Worm (Caenorhabditis elegans): ENCODE results near the gene sru-29.

sru-29 gene

DNA sequence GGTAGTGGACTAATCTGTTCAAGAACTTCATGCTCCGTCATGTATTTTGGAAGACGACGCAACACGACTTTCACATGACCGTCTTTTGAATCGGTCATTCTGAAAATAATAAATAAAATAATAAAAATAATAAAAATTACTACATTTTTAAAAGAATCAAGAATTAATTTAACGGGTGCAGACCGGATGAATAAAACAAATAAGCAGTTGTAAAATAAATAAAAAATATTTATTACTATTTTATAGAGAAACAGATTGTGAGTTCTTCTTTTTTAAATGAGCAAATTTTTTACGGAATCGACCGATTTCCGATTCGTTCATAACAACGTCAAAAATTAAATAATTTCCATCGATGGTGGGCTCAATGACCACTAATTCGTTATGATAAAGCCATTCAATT lies 33.6 kb upstream of the sru-29 start, which contains the start of gene smg-4:
Gene smg-4, minus strand, starts transcription at position 101 of the 400 bp plus-strand sequence.
- TF ChIP-seq dpl-1 (GFP tag; optimal IDR thresholded peaks at IDR 0.05) (no peak), lin-29 (GFP tag; IDR thresholded peaks at IDR 0.05) (no peak), zfp-3 (GFP tag; conservative IDR thresholded peaks at IDR 0.05) (no peak), spr-3 (GFP tag; optimal IDR thresholded peaks at IDR 0.05) (no peak), ces-1 (GFP tag; optimal IDR thresholded peaks at IDR 0.05) (no peak)

DNA sequence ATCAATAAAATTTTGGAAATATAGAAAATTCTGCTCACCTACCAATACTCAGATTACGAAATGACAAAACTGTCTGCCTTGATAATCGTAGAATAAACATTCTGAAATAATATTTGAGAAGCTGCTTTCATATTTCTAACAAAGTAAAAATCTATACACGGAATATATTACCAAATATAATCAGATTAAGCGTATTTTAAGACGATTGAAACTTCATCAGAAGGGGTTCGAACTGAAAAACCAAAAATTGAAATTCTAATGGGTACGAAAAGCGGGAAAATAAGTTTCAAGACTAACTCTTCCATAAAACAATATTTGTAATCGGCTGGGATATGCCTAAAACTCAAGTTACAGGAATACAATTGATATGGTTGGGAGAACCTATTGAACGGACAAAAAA lies 31.8 kb upstream of the sru-29 start, which contains the start of gene F46B6.4:
Gene F46B6.4, minus strand, starts transcription at position 101 of the 400 bp plus-strand sequence.
- no peak for TF ChIP-seq unc-62 (GFP tag; optimal IDR thresholded peaks at IDR 0.05 in 1 of 2)
- no peak for TF ChIP-seq unc-62 (tag; optimal IDR thresholded peaks at IDR 0.05)
- TF ChIP-seq dpl-1 (GFP tag; optimal IDR thresholded peaks at IDR 0.05), result no peak
- TF ChIP-seq cey-2 (tag; optimal IDR thresholded peaks at IDR 0.05; ENCODE audit: borderline replicate concordance, insufficient read depth), result no peak
- no peak for TF ChIP-seq set-16 (GFP tag; IDR thresholded peaks at IDR 0.05)
- no peak for TF ChIP-seq ceh-62 (tag; optimal IDR thresholded peaks at IDR 0.05)
- TF ChIP-seq ZK337.2 (GFP tag; IDR thresholded peaks at IDR 0.05), result no peak
- TF ChIP-seq lsy-2 (tag; optimal IDR thresholded peaks at IDR 0.05), result no peak
- TF ChIP-seq jun-1 (tag; optimal IDR thresholded peaks at IDR 0.05), result no peak
- TF ChIP-seq nhr-48 (tag; optimal IDR thresholded peaks at IDR 0.05), result no peak
- no peak for TF ChIP-seq Y5F2A.4 (GFP tag; optimal IDR thresholded peaks at IDR 0.05)

DNA sequence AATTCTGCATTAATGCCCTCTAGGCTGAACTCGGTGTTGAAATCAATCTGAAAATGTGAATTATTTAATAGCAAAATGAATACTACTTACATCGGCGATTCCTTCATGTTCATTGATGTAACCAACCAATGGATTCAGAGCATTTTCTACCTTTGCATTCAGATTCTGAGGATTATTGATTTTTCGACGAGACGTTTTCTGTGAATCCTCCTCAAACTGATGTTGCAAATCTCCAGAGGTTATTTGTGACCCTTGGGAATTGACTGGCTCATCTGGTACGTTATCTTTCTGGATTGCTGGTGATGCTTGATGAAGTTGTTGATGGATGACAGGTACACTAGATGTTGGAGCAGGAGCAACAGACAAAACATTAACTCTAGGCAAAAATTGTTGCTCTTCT lies 29.2 kb upstream of the sru-29 start:
- peak in 1 of 2 experiments; percentile 91 for TF ChIP-seq unc-62 (GFP tag; optimal IDR thresholded peaks at IDR 0.05 in 1 of 2)
- TF ChIP-seq unc-62 (tag; optimal IDR thresholded peaks at IDR 0.05), result no peak
- no peak for TF ChIP-seq duxl-1 (tag; optimal IDR thresholded peaks at IDR 0.05; ENCODE audit: poor library complexity)

DNA sequence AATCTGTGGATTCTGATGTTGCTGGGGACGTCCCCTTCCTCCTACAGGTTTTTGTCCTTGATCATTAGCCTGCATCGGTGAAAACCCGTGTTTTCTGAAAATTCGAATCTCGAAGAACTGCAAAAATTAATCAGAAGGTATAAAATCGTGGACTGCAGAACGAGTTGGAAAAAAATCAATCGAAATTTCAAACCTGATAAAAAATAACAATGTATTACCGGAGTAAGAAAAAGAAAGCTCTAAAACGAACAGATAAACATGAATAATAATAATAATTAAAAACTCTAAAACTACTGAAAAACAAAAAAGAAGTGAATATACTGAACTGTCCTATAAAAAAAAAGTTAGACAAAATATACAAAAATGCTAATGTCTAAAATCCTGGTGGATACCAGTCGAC lies 28.3 kb upstream of the sru-29 start, which contains the start of gene F46B6.5:
Gene F46B6.5, minus strand, starts transcription at position 101 of the 400 bp plus-strand sequence.
- no peak for TF ChIP-seq madf-5 (GFP tag; IDR thresholded peaks at IDR 0.05)
- no peak for TF ChIP-seq ces-1 (GFP tag; optimal IDR thresholded peaks at IDR 0.05)
- no peak for TF ChIP-seq zfp-2 (tag; optimal IDR thresholded peaks at IDR 0.05)
- no peak for TF ChIP-seq saeg-2 (GFP tag; IDR thresholded peaks at IDR 0.05)
- no peak for TF ChIP-seq Y5F2A.4 (GFP tag; optimal IDR thresholded peaks at IDR 0.05)
- no peak for TF ChIP-seq jun-1 (tag; optimal IDR thresholded peaks at IDR 0.05)
- no peak for TF ChIP-seq mep-1 (tag; optimal IDR thresholded peaks at IDR 0.05)
- TF ChIP-seq egl-27 (tag; optimal IDR thresholded peaks at IDR 0.05), result no peak
- no peak for TF ChIP-seq nhr-77 (tag; optimal IDR thresholded peaks at IDR 0.05)
- no peak for TF ChIP-seq Y48G9A.11 (GFP tag; IDR thresholded peaks at IDR 0.05)
- TF ChIP-seq ZK546.5 (tag; optimal IDR thresholded peaks at IDR 0.05), result no peak

DNA sequence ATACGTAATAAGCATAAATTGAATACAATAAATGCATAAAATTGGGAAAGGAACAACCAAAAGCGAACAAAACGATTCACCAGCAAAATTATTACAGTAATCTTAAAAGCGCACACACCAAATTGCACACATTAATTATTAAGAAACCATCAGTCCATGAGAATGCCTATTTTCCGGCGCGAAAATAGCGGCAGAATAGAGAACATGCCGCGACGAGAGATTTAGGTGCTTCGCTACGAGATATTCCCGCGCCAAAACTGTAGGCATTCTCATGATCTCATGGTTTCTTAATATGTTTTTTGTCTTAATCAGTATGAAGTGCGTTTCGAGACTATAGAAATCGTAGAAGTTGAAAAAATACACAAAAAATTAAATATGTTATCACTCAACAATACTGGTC lies 27.0 kb upstream of the sru-29 start:
- no peak for TF ChIP-seq lsy-2 (tag; optimal IDR thresholded peaks at IDR 0.05)
- TF ChIP-seq Y75B8A.6 (GFP tag; IDR thresholded peaks at IDR 0.05), result no peak

DNA sequence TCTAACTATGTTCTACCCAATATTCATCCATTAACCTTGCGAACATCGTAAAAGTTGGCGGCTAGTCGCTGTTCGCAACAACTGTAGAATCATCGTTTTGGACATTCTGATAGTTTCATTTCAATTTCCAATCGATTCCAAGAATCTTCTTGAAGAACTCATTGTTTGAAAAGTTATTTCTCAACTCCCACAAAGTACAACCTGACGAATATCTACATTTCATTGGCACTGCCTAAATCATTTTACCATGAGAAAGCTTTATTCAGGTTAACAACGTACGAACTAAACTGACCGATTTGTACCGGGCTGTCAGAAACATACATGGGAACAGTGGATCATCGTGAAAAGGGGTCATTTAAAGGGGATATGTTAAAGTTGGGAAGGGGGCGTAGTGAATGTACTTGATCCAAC lies 24.5 kb upstream of the sru-29 start, which contains the start of gene F46B6.6:
Gene F46B6.6, minus strand, starts transcription at position 148 of the 411 bp plus-strand sequence.
- TF ChIP-seq spr-3 (GFP tag; optimal IDR thresholded peaks at IDR 0.05) (peak; percentile 24), snpc-4 (tag; optimal IDR thresholded peaks at IDR 0.05) (no peak), D1046.2 (GFP tag; IDR thresholded peaks at IDR 0.05) (no peak), madf-9 (GFP tag; conservative IDR thresholded peaks at IDR 0.05) (no peak), lsy-2 (tag; optimal IDR thresholded peaks at IDR 0.05) (peak in 1 of 2 experiments; percentile 30), mxl-3 (GFP tag; optimal IDR thresholded peaks at IDR 0.05) (no peak), nhr-10 (tag; optimal IDR thresholded peaks at IDR 0.05) (no peak), nhr-41 (GFP tag; IDR thresholded peaks at IDR 0.05) (no peak), cey-2 (tag; optimal IDR thresholded peaks at IDR 0.05; ENCODE audit: borderline replicate concordance, insufficient read depth) (no peak), daf-19 (GFP tag; conservative IDR thresholded peaks at IDR 0.05) (no peak), nhr-48 (tag; optimal IDR thresholded peaks at IDR 0.05) (peak; percentile 19), lin-39 (tag; optimal IDR thresholded peaks at IDR 0.05) (no peak), nhr-6 (tag; optimal IDR thresholded peaks at IDR 0.05) (no peak), mxl-2 (GFP tag; conservative IDR thresholded peaks at IDR 0.05) (no peak), tag-97 (GFP tag; IDR thresholded peaks at IDR 0.05) (no peak), lin-1 (GFP tag; IDR thresholded peaks at IDR 0.05) (no peak), ctbp-1 (GFP tag; IDR thresholded peaks at IDR 0.05) (no peak), pha-4 (GFP tag; IDR thresholded peaks at IDR 0.05) (no peak), pha-4 (tag; optimal IDR thresholded peaks at IDR 0.05) (no peak), lin-13 (GFP tag; optimal IDR thresholded peaks at IDR 0.05) (no peak), attf-4 (tag; optimal IDR thresholded peaks at IDR 0.05) (no peak)
